Fruit fly (Drosophila melanogaster) whole organism, wandering third instar larva: ENCODE results near the gene CG5003.

Experiments used
- CG9705 ChIP-seq: fragments of 200-800 bp; sonication (Bioruptor generic); optimal IDR thresholded peaks from 2 replicates; lab custom pipeline; 2018; ENCODE audit warnings: missing biosample characterization, mild to moderate bottlenecking, missing genetic modification characterization
- HLH106 ChIP-seq: fragments of 200-800 bp; optimal IDR thresholded peaks from 3 replicates; lab custom pipeline; 2019; ENCODE audit warnings: missing biosample characterization, mild to moderate bottlenecking, missing genetic modification characterization, moderate library complexity
- Hr83 ChIP-seq: fragments of 200-300 bp; sonication (Bioruptor generic); optimal IDR thresholded peaks from 2 replicates; lab custom pipeline; 2016; ENCODE audit warnings: missing biosample characterization, mild to moderate bottlenecking, missing genetic modification characterization, moderate library complexity; ENCODE audit not compliant: poor library complexity, severe bottlenecking
- Myc ChIP-seq: fragments of >200 bp; optimal IDR thresholded peaks from 2 replicates; lab custom pipeline; 2017
- OdsH ChIP-seq: fragments of 200-800 bp; sonication (Bioruptor generic); optimal IDR thresholded peaks from 2 replicates; lab custom pipeline; 2016; ENCODE audit warnings: missing biosample characterization, mild to moderate bottlenecking, missing genetic modification characterization
- br ChIP-seq: fragments of 200-800 bp; sonication (Bioruptor generic); optimal IDR thresholded peaks from 2 replicates; lab custom pipeline; 2016; ENCODE audit warnings: missing biosample characterization, missing genetic modification characterization
- brk ChIP-seq: fragments of 200-800 bp; sonication (Bioruptor generic); optimal IDR thresholded peaks from 2 replicates; lab custom pipeline; 2016; ENCODE audit warnings: missing biosample characterization, mild to moderate bottlenecking, missing genetic modification characterization
- ey ChIP-seq: fragments of 200-800 bp; sonication (Bioruptor generic); optimal IDR thresholded peaks from 2 replicates; lab custom pipeline; 2016; ENCODE audit warnings: missing biosample characterization, missing genetic modification characterization
- pan ChIP-seq: fragments of >200 bp; optimal IDR thresholded peaks from 2 replicates; lab custom pipeline; 2017
- psq ChIP-seq: fragments of 200-800 bp; sonication (Bioruptor generic); optimal IDR thresholded peaks from 3 replicates; lab custom pipeline; 2017; ENCODE audit warnings: missing biosample characterization, mild to moderate bottlenecking, missing genetic modification characterization, moderate library complexity
- rgr ChIP-seq: fragments of 200-800 bp; sonication (Bioruptor generic); optimal IDR thresholded peaks from 3 replicates; lab custom pipeline; 2016; ENCODE audit warnings: missing biosample characterization, mild to moderate bottlenecking, missing genetic modification characterization
- usp ChIP-seq: fragments of >200 bp; optimal IDR thresholded peaks from 2 replicates; lab custom pipeline; 2017; ENCODE audit warnings: missing biosample characterization, missing genetic modification characterization

- TF ChIP-seq Hr83 (GFP tag; lab: Kevin White, UChicago) (no peak), Myc (lab: Kevin White, UChicago) (no peak), rgr (GFP tag; lab: Kevin White, UChicago) (no peak), psq (no peak), usp (no peak), HLH106 (tag; lab: Kevin White, UChicago) (no peak), pan (lab: Kevin White, UChicago) (no peak), br (GFP tag; lab: Kevin White, UChicago) (no peak), ey (GFP tag; lab: Kevin White, UChicago) (no peak), CG9705 (GFP tag; lab: Kevin White, UChicago) (no peak), brk (GFP tag; lab: Kevin White, UChicago) (no peak), OdsH (no peak)
Observed at dm6 chr3R:27928984-27929924, 12.9 kb upstream of the CG5003 start.
